Worm (Caenorhabditis elegans): ENCODE data around the gene T06E6.1.

ce11 chrV:15376223-15376622 is 18.5 kb downstream of the T06E6.1 start, which contains the start of gene srh-52:
- TF ChIP-seq W03F9.2 (tag; optimal IDR thresholded peaks at IDR 0.05) (no peak), dao-5 (tag; optimal IDR thresholded peaks at IDR 0.05) (no peak), him-1 (tag; optimal IDR thresholded peaks at IDR 0.05) (no peak)
